Worm (Caenorhabditis elegans): Measurements from ENCODE around the gene R09E10.1.

DNA sequence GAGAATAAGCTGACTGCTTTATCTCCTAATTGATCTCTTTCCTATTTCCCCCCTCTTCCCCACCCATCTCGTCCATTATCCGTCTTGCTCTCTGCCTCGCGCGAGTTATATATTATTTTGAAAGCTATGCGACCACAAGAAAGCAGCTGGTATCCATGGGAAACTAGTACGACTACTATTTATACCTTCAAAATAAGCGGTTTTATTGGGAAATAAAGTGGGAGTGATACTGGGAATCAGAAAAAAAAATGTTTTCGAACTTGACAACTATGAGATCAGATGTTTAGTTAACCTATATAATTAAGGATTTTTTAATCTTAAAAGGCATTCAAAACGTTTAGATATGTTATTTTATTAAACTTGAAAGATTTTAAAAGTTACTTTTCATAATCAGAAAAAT is 17.2 kb upstream of the R09E10.1 start:
- no peak for TF ChIP-seq ceh-82 (tag; optimal IDR thresholded peaks at IDR 0.05)
- no peak for TF ChIP-seq ztf-4 (tag; optimal IDR thresholded peaks at IDR 0.05)
- TF ChIP-seq lsy-2 (tag; optimal IDR thresholded peaks at IDR 0.05), result no peak
- TF ChIP-seq egl-27 (tag; optimal IDR thresholded peaks at IDR 0.05), result no peak
- TF ChIP-seq unc-62 (GFP tag; optimal IDR thresholded peaks at IDR 0.05), result no peak
